Worm (Caenorhabditis elegans) whole organism, late embryonic: ENCODE measurements around the gene F26F12.3.

Experiments
- C38D4.7 ChIP-seq: fragments of 200-800 bp; sonication (Bioruptor generic); optimal IDR thresholded peaks from 2 replicates; lab custom pipeline; 2018; ENCODE audit warnings: mild to moderate bottlenecking, missing genetic modification characterization, moderate library complexity, missing compliant biosample characterization
- F13H6.1 ChIP-seq: sonication (generic microtip); optimal IDR thresholded peaks from 2 replicates; lab custom pipeline; 2016; ENCODE audit warnings: missing genetic modification characterization, missing compliant biosample characterization
- K02D7.2 ChIP-seq: sonication (generic microtip); optimal IDR thresholded peaks from 2 replicates; lab custom pipeline; 2017; ENCODE audit warnings: mild to moderate bottlenecking, missing genetic modification characterization, missing compliant biosample characterization
- K09A11.1 ChIP-seq: sonication (generic microtip); optimal IDR thresholded peaks from 2 replicates; lab custom pipeline; 2017; ENCODE audit warnings: antibody characterized with exemption, mild to moderate bottlenecking, missing genetic modification characterization, missing compliant biosample characterization; ENCODE audit not compliant: insufficient read depth
- T23F11.4 ChIP-seq: fragments of 200-800 bp; sonication (Bioruptor generic); optimal IDR thresholded peaks from 2 replicates; lab custom pipeline; 2018; ENCODE audit warnings: mild to moderate bottlenecking, missing genetic modification characterization, missing compliant biosample characterization
- ahr-1 ChIP-seq: sonication (generic microtip); optimal IDR thresholded peaks from 2 replicates; lab custom pipeline; 2016; ENCODE audit warnings: missing genetic modification characterization, missing compliant biosample characterization
- ama-1 ChIP-seq: fragments of 150-350 bp; optimal IDR thresholded peaks from 2 replicates; lab custom pipeline; 2014
- ceh-19 ChIP-seq: fragments of 200-800 bp; sonication (Bioruptor generic); optimal IDR thresholded peaks from 2 replicates; lab custom pipeline; 2018; ENCODE audit warnings: mild to moderate bottlenecking, missing genetic modification characterization, missing compliant biosample characterization
- ceh-24 ChIP-seq: sonication (generic microtip); optimal IDR thresholded peaks from 2 replicates; lab custom pipeline; 2016; ENCODE audit warnings: mild to moderate bottlenecking, missing genetic modification characterization, missing compliant biosample characterization
- ceh-30 ChIP-seq: fragments of 150-350 bp; optimal IDR thresholded peaks from 2 replicates; lab custom pipeline; 2014; ENCODE audit warnings: missing biosample characterization, missing genetic modification characterization
- ceh-31 ChIP-seq: sonication (generic microtip); optimal IDR thresholded peaks from 2 replicates; lab custom pipeline; 2016; ENCODE audit warnings: missing genetic modification characterization, missing compliant biosample characterization
- ceh-34 ChIP-seq: sonication (generic microtip); optimal IDR thresholded peaks from 2 replicates; lab custom pipeline; 2016; ENCODE audit warnings: mild to moderate bottlenecking, missing genetic modification characterization, missing compliant biosample characterization
- ceh-48 ChIP-seq: sonication (generic microtip); optimal IDR thresholded peaks from 2 replicates; lab custom pipeline; 2016; ENCODE audit warnings: missing genetic modification characterization, inconsistent platforms, missing compliant biosample characterization
- ceh-9 ChIP-seq: sonication (generic microtip); optimal IDR thresholded peaks from 2 replicates; lab custom pipeline; 2016; ENCODE audit warnings: mild to moderate bottlenecking, missing genetic modification characterization, inconsistent platforms, missing compliant biosample characterization
- elt-2 ChIP-seq: sonication (generic microtip); optimal IDR thresholded peaks from 2 replicates; lab custom pipeline; 2016; ENCODE audit warnings: missing genetic modification reagents, missing genetic modification characterization, missing compliant biosample characterization
- ets-4 ChIP-seq: sonication (generic microtip); optimal IDR thresholded peaks from 2 replicates; lab custom pipeline; 2016; ENCODE audit warnings: missing genetic modification characterization, missing compliant biosample characterization
- eyg-1 ChIP-seq: sonication (generic microtip); optimal IDR thresholded peaks from 2 replicates; lab custom pipeline; 2016; ENCODE audit warnings: missing genotype, missing genetic modification characterization, missing compliant biosample characterization
- hlh-8 ChIP-seq: sonication (generic microtip); optimal IDR thresholded peaks from 2 replicates; lab custom pipeline; 2016; ENCODE audit warnings: missing genotype, missing genetic modification characterization, missing compliant biosample characterization
- lin-11 ChIP-seq: fragments of 200-800 bp; sonication (Bioruptor generic); optimal IDR thresholded peaks from 2 replicates; lab custom pipeline; 2018; ENCODE audit warnings: mild to moderate bottlenecking, missing genetic modification characterization, missing compliant biosample characterization
- madf-2 ChIP-seq: sonication (generic microtip); optimal IDR thresholded peaks from 2 replicates; lab custom pipeline; 2017; ENCODE audit warnings: missing genetic modification characterization, missing compliant biosample characterization
- mec-3 ChIP-seq: sonication (generic microtip); optimal IDR thresholded peaks from 2 replicates; lab custom pipeline; 2016; ENCODE audit warnings: borderline replicate concordance, missing genetic modification characterization, missing compliant biosample characterization
- nhr-11 ChIP-seq: fragments of 150-350 bp; optimal IDR thresholded peaks from 2 replicates; lab custom pipeline; 2014; ENCODE audit warnings: missing biosample characterization, missing genetic modification characterization
- nhr-232 ChIP-seq: sonication (generic microtip); optimal IDR thresholded peaks from 2 replicates; lab custom pipeline; 2016; ENCODE audit warnings: missing genetic modification characterization, missing compliant biosample characterization
- odd-2 ChIP-seq: sonication (generic microtip); optimal IDR thresholded peaks from 2 replicates; lab custom pipeline; 2017; ENCODE audit warnings: antibody characterized with exemption, mild to moderate bottlenecking, missing genetic modification characterization, missing compliant biosample characterization
- pag-3 ChIP-seq: sonication (generic microtip); optimal IDR thresholded peaks from 2 replicates; lab custom pipeline; 2016; ENCODE audit warnings: missing compliant biosample characterization, missing genetic modification characterization, borderline replicate concordance
- pat-9 ChIP-seq: fragments of 200-800 bp; sonication (Bioruptor generic); optimal IDR thresholded peaks from 2 replicates; lab custom pipeline; 2018; ENCODE audit warnings: mild to moderate bottlenecking, missing genetic modification characterization, moderate library complexity, missing compliant biosample characterization
- pax-1 ChIP-seq: fragments of 150-350 bp; optimal IDR thresholded peaks from 2 replicates; lab custom pipeline; 2014; ENCODE audit warnings: missing biosample characterization, missing genetic modification characterization
- pha-4 ChIP-seq: fragments of 150-350 bp; optimal IDR thresholded peaks from 2 replicates; lab custom pipeline; 2018; ENCODE audit warnings: missing biosample characterization, missing genetic modification reagents, missing genetic modification characterization
- pros-1 ChIP-seq: fragments of 150-350 bp; optimal IDR thresholded peaks from 2 replicates; lab custom pipeline; 2014; ENCODE audit warnings: missing biosample characterization, missing genetic modification reagents, missing genetic modification characterization
- ref-2 ChIP-seq: sonication (generic microtip); optimal IDR thresholded peaks from 2 replicates; lab custom pipeline; 2016; ENCODE audit warnings: missing genetic modification characterization, missing compliant biosample characterization
- sdc-2 ChIP-seq: sonication (generic microtip); optimal IDR thresholded peaks from 2 replicates; lab custom pipeline; 2016; ENCODE audit warnings: missing genotype, missing genetic modification characterization, missing compliant biosample characterization
- sox-2 ChIP-seq: fragments of 200-800 bp; sonication (Bioruptor generic); IDR thresholded peaks from 2 replicates; pipeline ENCODE4 v1.3.6; 2022; ENCODE audit warnings: missing genetic modification reagents, missing genetic modification characterization, missing compliant biosample characterization
- sox-4 ChIP-seq: sonication (generic microtip); optimal IDR thresholded peaks from 2 replicates; lab custom pipeline; 2017; ENCODE audit warnings: mild to moderate bottlenecking, missing genetic modification characterization, inconsistent platforms, missing compliant biosample characterization
- syd-9 ChIP-seq: sonication (generic microtip); optimal IDR thresholded peaks from 2 replicates; lab custom pipeline; 2016; ENCODE audit warnings: mild to moderate bottlenecking, missing genetic modification characterization, moderate library complexity, missing compliant biosample characterization
- tbx-2 ChIP-seq: sonication (generic microtip); optimal IDR thresholded peaks from 2 replicates; lab custom pipeline; 2016; ENCODE audit warnings: missing genetic modification characterization, missing compliant biosample characterization
- tbx-7 ChIP-seq: sonication (generic microtip); optimal IDR thresholded peaks from 2 replicates; lab custom pipeline; 2016; ENCODE audit warnings: missing genotype, missing genetic modification characterization, missing compliant biosample characterization
- ttx-3 ChIP-seq: sonication (generic microtip); optimal IDR thresholded peaks from 2 replicates; lab custom pipeline; 2016; ENCODE audit warnings: missing genetic modification reagents, missing genetic modification characterization, missing compliant biosample characterization
- unc-55 ChIP-seq: sonication (generic microtip); optimal IDR thresholded peaks from 2 replicates; lab custom pipeline; 2017; ENCODE audit warnings: missing biosample characterization, missing genetic modification reagents, missing genetic modification characterization
- unc-86 ChIP-seq: sonication (generic microtip); optimal IDR thresholded peaks from 2 replicates; lab custom pipeline; 2016; ENCODE audit warnings: missing genetic modification characterization, missing compliant biosample characterization
- zip-5 ChIP-seq: sonication (generic microtip); optimal IDR thresholded peaks from 2 replicates; lab custom pipeline; 2016; ENCODE audit warnings: missing genetic modification characterization, missing compliant biosample characterization
- ztf-16 ChIP-seq: sonication (generic microtip); optimal IDR thresholded peaks from 2 replicates; lab custom pipeline; 2017; ENCODE audit warnings: missing genetic modification characterization, missing compliant biosample characterization

F26F12.3 gene

DNA sequence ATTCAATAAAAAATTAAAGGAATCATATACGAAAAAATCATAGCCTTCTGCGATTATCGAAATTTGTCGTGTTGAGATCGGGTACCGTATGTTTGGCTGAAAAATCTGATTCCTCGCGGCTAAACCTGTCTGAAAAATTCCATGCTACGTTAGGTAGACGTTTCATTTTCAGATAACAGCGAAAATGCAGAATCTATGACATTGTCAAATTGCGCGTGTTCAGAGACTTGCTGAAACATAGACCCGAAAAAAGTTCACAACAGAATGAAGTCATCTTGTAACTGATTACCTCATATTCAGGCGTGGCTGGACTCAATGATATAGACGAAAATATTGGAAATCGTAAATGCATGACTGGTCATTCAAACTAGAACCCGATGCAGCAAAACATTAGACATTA is 12.0 kb downstream of the F26F12.3 start, which contains the start of gene srh-76:
TSS of gene srh-76 (plus strand) at position 301 of the 400 bp plus-strand sequence.
- TF ChIP-seq ztf-16 (tag; lab: Kevin White, UChicago) (no peak), F13H6.1 (tag; lab: Kevin White, UChicago) (no peak), sox-2 (GFP tag; lab: Robert Waterston, UW) (no peak), ttx-3 (tag; lab: Kevin White, UChicago) (no peak), pha-4 (no peak), tbx-2 (no peak), lin-11 (tag; lab: Kevin White, UChicago) (no peak), ceh-48 (tag; lab: Kevin White, UChicago) (no peak), K02D7.2 (tag; lab: Kevin White, UChicago) (no peak), unc-86 (tag; lab: Kevin White, UChicago) (no peak), odd-2 (no peak), nhr-11 (tag; lab: Kevin White, UChicago) (no peak), ceh-24 (no peak), hlh-8 (tag; lab: Kevin White, UChicago) (no peak), T23F11.4 (no peak), tbx-7 (no peak)

DNA sequence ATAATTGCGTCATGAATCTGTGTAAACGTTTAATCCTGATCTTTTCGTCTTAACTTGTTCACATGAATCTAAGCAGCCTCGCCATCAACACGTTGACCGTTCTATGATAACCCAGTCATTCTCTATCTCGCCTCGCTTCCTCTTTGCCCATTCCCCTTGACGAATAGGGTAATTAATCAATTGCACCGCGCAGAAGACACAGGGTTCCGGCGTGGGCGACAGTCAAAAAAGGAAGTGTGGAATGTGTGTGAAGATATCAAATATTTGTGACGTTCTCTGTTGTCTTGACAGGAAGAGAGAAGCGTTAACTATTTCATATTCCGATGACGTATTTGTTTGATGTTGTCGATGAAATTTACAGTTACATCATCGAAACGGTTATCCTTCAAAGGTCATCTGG is 12.7 kb downstream of the F26F12.3 start:
- no peak for TF ChIP-seq madf-2
- TF ChIP-seq ama-1: peak; percentile 51
- no peak for TF ChIP-seq pat-9 (tag; lab: Kevin White, UChicago)
- TF ChIP-seq pax-1: no peak

DNA sequence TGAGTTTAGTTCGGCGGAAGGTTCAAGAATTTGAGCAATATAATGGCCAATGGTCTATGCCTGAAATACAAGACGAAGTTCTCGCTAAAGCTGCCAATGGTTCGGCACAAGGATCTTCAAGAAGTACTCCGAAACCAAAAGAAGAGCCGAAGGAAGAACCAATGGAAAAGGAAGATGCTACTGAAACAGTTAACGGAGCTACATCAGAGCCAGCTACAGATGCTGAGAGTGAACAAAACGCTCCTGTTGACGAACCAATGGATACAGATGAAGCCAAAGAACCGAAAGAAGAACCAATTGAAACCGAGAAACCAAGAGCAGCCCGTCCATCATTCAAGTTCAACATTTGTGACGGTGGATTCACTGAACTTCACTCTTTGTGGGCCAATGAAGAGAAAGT is 14.3 kb downstream of the F26F12.3 start:
- TF ChIP-seq pax-1 (no peak), pag-3 (tag; lab: Kevin White, UChicago) (no peak), odd-2 (no peak), hlh-8 (tag; lab: Kevin White, UChicago) (no peak), ceh-31 (no peak), elt-2 (tag; lab: Kevin White, UChicago) (no peak), ceh-9 (tag; lab: Kevin White, UChicago) (no peak), mec-3 (no peak), ceh-30 (no peak), C38D4.7 (GFP tag; lab: Kevin White, UChicago) (no peak), ceh-19 (GFP tag; lab: Kevin White, UChicago) (no peak), eyg-1 (tag; lab: Kevin White, UChicago) (no peak), sdc-2 (tag; lab: Kevin White, UChicago) (no peak), ets-4 (tag; lab: Kevin White, UChicago) (no peak), pros-1 (no peak), ama-1 (no peak), unc-55 (GFP tag; lab: Kevin White, UChicago) (no peak), zip-5 (tag; lab: Kevin White, UChicago) (no peak)
- TF ChIP-seq, all 69 proteins: peak for 0

ce11 chrV:5826592-5826991 is 18.9 kb downstream of the F26F12.3 start, which contains the start of gene let-418:
Gene let-418 (plus strand): TSS chrV:5826833.
- no peak for TF ChIP-seq nhr-232
- no peak for TF ChIP-seq sox-4 (tag; lab: Kevin White, UChicago)
- no peak for TF ChIP-seq ref-2
- no peak for TF ChIP-seq K09A11.1
- no peak for TF ChIP-seq ama-1
- no peak for TF ChIP-seq ets-4 (tag; lab: Kevin White, UChicago)
- TF ChIP-seq syd-9 (tag; lab: Kevin White, UChicago): no peak
- no peak for TF ChIP-seq ahr-1 (tag; lab: Kevin White, UChicago)
- no peak for TF ChIP-seq sox-2 (GFP tag; lab: Robert Waterston, UW)
- no peak for TF ChIP-seq madf-2
- TF ChIP-seq nhr-11 (tag; lab: Kevin White, UChicago): no peak
- no peak for TF ChIP-seq K02D7.2 (tag; lab: Kevin White, UChicago)
- TF ChIP-seq F13H6.1 (tag; lab: Kevin White, UChicago): no peak
- no peak for TF ChIP-seq tbx-7
- TF ChIP-seq pros-1: no peak
- TF ChIP-seq eyg-1 (tag; lab: Kevin White, UChicago): no peak
- TF ChIP-seq ceh-30: no peak
- no peak for TF ChIP-seq ceh-34 (tag; lab: Kevin White, UChicago)
